Worm (Caenorhabditis elegans) whole organism, L4 larva: ENCODE measurements around the gene nhr-164.

Experiments used
- D1046.2 ChIP-seq: fragments of 200-800 bp; sonication (Bioruptor generic); IDR thresholded peaks from 2 replicates; pipeline ENCODE4 v1.3.6; 2022; ENCODE audit warnings: missing genetic modification characterization, missing compliant biosample characterization
- F26F4.8 ChIP-seq: fragments of 200-800 bp; sonication (Bioruptor generic); conservative IDR thresholded peaks from 2 replicates; pipeline ENCODE4 v1.3.6; 2022; ENCODE audit warnings: missing genetic modification characterization, missing compliant biosample characterization
- F37D6.2 ChIP-seq: sonication (generic microtip); optimal IDR thresholded peaks from 2 replicates; lab custom pipeline; 2016; ENCODE audit warnings: mild to moderate bottlenecking, missing genetic modification characterization, missing compliant biosample characterization
- F49E8.2 ChIP-seq: sonication (generic microtip); optimal IDR thresholded peaks from 2 replicates; lab custom pipeline; 2016; ENCODE audit warnings: missing compliant biosample characterization, mild to moderate bottlenecking, missing genetic modification characterization, borderline replicate concordance
- T20F7.1 ChIP-seq: fragments of 200-800 bp; sonication (Bioruptor generic); optimal IDR thresholded peaks from 2 replicates; lab custom pipeline; 2018; ENCODE audit warnings: mild to moderate bottlenecking, missing genetic modification characterization, missing compliant biosample characterization
- T26A8.4 ChIP-seq: fragments of 200-800 bp; sonication (Bioruptor generic); IDR thresholded peaks from 2 replicates; pipeline ENCODE4 v1.3.6; 2022; ENCODE audit warnings: missing genetic modification characterization, missing compliant biosample characterization
- Y48G9A.11 ChIP-seq: fragments of 200-800 bp; sonication (Bioruptor generic); IDR thresholded peaks from 2 replicates; pipeline ENCODE4 v1.3.6; 2022; ENCODE audit warnings: missing genetic modification reagents, missing genetic modification characterization, missing compliant biosample characterization
- ZK546.5 ChIP-seq, 2 experiments: sonication (generic microtip); optimal IDR thresholded peaks; 2 replicates each; lab custom pipeline; 2017; ENCODE audit warnings: missing biosample characterization in 2 of 2, missing genetic modification characterization in 2 of 2
- aha-1 ChIP-seq: fragments of 150-350 bp; peaks from one replicate; lab custom pipeline; 2014; ENCODE audit warnings: missing biosample characterization, missing genetic modification characterization
- ceh-28 ChIP-seq: fragments of 150-350 bp; optimal IDR thresholded peaks from 2 replicates; lab custom pipeline; 2014; ENCODE audit warnings: missing biosample characterization, missing genetic modification reagents, missing genetic modification characterization
- ceh-62 ChIP-seq: sonication (generic microtip); optimal IDR thresholded peaks from 2 replicates; lab custom pipeline; 2017; ENCODE audit warnings: missing biosample characterization, missing genetic modification characterization
- daf-12 ChIP-seq: fragments of 150-350 bp; optimal IDR thresholded peaks from 2 replicates; lab custom pipeline; 2014; ENCODE audit warnings: missing biosample characterization, missing genetic modification reagents, missing genetic modification characterization
- daf-16 ChIP-seq, 3 experiments: sonication (generic microtip); optimal IDR thresholded peaks; 2 replicates each; lab custom pipeline; 2016 to 2017; ENCODE audit warnings: missing genetic modification characterization in 3 of 3, missing genetic modification reagents in 3 of 3, mild to moderate bottlenecking in 2 of 3, missing compliant biosample characterization in 2 of 3, missing biosample characterization in 1 of 3, moderate library complexity in 1 of 3
- daf-19 ChIP-seq: fragments of 200-800 bp; sonication (Bioruptor generic); conservative IDR thresholded peaks from 2 replicates; pipeline ENCODE4 v1.3.6; 2022; ENCODE audit warnings: missing genetic modification characterization, missing compliant biosample characterization
- dmd-8 ChIP-seq: fragments of 200-800 bp; sonication (Bioruptor generic); IDR thresholded peaks from 2 replicates; pipeline ENCODE4 v1.3.6; 2022; ENCODE audit warnings: missing genetic modification characterization, missing compliant biosample characterization
- duxl-1 ChIP-seq: sonication (generic microtip); optimal IDR thresholded peaks from 2 replicates; lab custom pipeline; 2016; ENCODE audit warnings: mild to moderate bottlenecking, missing genetic modification characterization, moderate library complexity, missing compliant biosample characterization; ENCODE audit not compliant: poor library complexity
- fkh-10 ChIP-seq: fragments of 150-350 bp; optimal IDR thresholded peaks from 2 replicates; lab custom pipeline; 2014; ENCODE audit warnings: missing biosample characterization, missing genetic modification reagents, missing genetic modification characterization
- hif-1 ChIP-seq, 2 experiments: sonication (generic microtip); optimal IDR thresholded peaks; 2 replicates each; lab custom pipeline; 2016 to 2017; ENCODE audit warnings: missing compliant biosample characterization in 2 of 2, missing genetic modification characterization in 2 of 2, missing genetic modification reagents in 2 of 2, missing genotype in 2 of 2, mild to moderate bottlenecking in 1 of 2
- hlh-11 ChIP-seq: fragments of 200-800 bp; sonication (Bioruptor generic); optimal IDR thresholded peaks from 2 replicates; lab custom pipeline; 2018; ENCODE audit warnings: mild to moderate bottlenecking, missing genetic modification characterization, missing compliant biosample characterization
- hlh-30 ChIP-seq: sonication (generic microtip); optimal IDR thresholded peaks from 2 replicates; lab custom pipeline; 2017; ENCODE audit warnings: antibody characterized with exemption, mild to moderate bottlenecking, missing genetic modification characterization, missing compliant biosample characterization; ENCODE audit not compliant: insufficient read depth
- lin-13 ChIP-seq: fragments of 150-350 bp; optimal IDR thresholded peaks from 2 replicates; lab custom pipeline; 2014; ENCODE audit warnings: missing biosample characterization, missing genetic modification reagents, missing genetic modification characterization
- lin-15B ChIP-seq: fragments of 150-350 bp; sonication (generic microtip); optimal IDR thresholded peaks from 3 replicates; lab custom pipeline; 2014; ENCODE audit warnings: missing biosample characterization, missing genetic modification characterization
- lin-29 ChIP-seq: fragments of 200-800 bp; sonication (Bioruptor generic); IDR thresholded peaks from 2 replicates; pipeline ENCODE4 v1.3.6; 2022; ENCODE audit warnings: missing genetic modification reagents, missing genetic modification characterization, missing compliant biosample characterization
- lin-38 ChIP-seq: fragments of 200-800 bp; sonication (Bioruptor generic); IDR thresholded peaks from 2 replicates; pipeline ENCODE4 v1.3.6; 2022; ENCODE audit warnings: missing genetic modification reagents, missing genetic modification characterization, missing compliant biosample characterization
- lir-3 ChIP-seq: sonication (generic microtip); optimal IDR thresholded peaks from 2 replicates; lab custom pipeline; 2016; ENCODE audit warnings: mild to moderate bottlenecking, missing genetic modification characterization, missing compliant biosample characterization
- lsy-2 ChIP-seq, 2 experiments: fragments of 150-350 bp in 1 of 2; sonication (generic microtip) in 1 of 2; optimal IDR thresholded peaks; 2 replicates each; lab custom pipeline; 2014 to 2017; ENCODE audit warnings: missing biosample characterization in 2 of 2, missing genetic modification characterization in 2 of 2
- nhr-102 ChIP-seq: sonication (generic microtip); optimal IDR thresholded peaks from 2 replicates; lab custom pipeline; 2016; ENCODE audit warnings: mild to moderate bottlenecking, missing genetic modification characterization, moderate library complexity, missing compliant biosample characterization
- nhr-11 ChIP-seq: fragments of 150-350 bp; optimal IDR thresholded peaks from 2 replicates; lab custom pipeline; 2014; ENCODE audit warnings: missing biosample characterization, missing genetic modification characterization
- nhr-25 ChIP-seq: sonication (generic microtip); optimal IDR thresholded peaks from 2 replicates; lab custom pipeline; 2017; ENCODE audit warnings: missing genetic modification characterization, mild to moderate bottlenecking, missing compliant biosample characterization, antibody characterized with exemption, moderate library complexity, borderline replicate concordance; ENCODE audit not compliant: insufficient read depth
- nhr-28 ChIP-seq: fragments of 150-350 bp; optimal IDR thresholded peaks from 2 replicates; lab custom pipeline; 2014; ENCODE audit warnings: missing biosample characterization, missing genetic modification characterization
- nhr-41 ChIP-seq: fragments of 200-800 bp; sonication (Bioruptor generic); IDR thresholded peaks from 2 replicates; pipeline ENCODE4 v1.3.6; 2022; ENCODE audit warnings: missing genetic modification reagents, missing genetic modification characterization, missing compliant biosample characterization
- nhr-42 ChIP-seq: fragments of 200-800 bp; sonication (Bioruptor generic); IDR thresholded peaks from 2 replicates; pipeline ENCODE4 v1.3.6; 2022; ENCODE audit warnings: missing genetic modification characterization, missing compliant biosample characterization
- nhr-48 ChIP-seq: sonication (generic microtip); optimal IDR thresholded peaks from 2 replicates; lab custom pipeline; 2016; ENCODE audit warnings: mild to moderate bottlenecking, missing genetic modification characterization, missing compliant biosample characterization
- nhr-6 ChIP-seq: fragments of 150-350 bp; optimal IDR thresholded peaks from 2 replicates; lab custom pipeline; 2014; ENCODE audit warnings: missing biosample characterization, missing genetic modification characterization
- pha-4 ChIP-seq, 2 experiments: fragments of 150-350 bp in 1 of 2; fragments of 200-800 bp in 1 of 2; sonication (Bioruptor generic) in 1 of 2; IDR thresholded peaks in 1 of 2; optimal IDR thresholded peaks in 1 of 2; 2 replicates each; pipeline versions ENCODE4 v1.3.6 to Lab custom; 2014 to 2022; ENCODE audit warnings: missing genetic modification characterization in 2 of 2, missing genetic modification reagents in 2 of 2, missing biosample characterization in 1 of 2, missing compliant biosample characterization in 1 of 2
- pqm-1 ChIP-seq: sonication (generic microtip); optimal IDR thresholded peaks from 2 replicates; lab custom pipeline; 2017; ENCODE audit warnings: missing biosample characterization, missing genetic modification characterization
- spr-1 ChIP-seq: sonication (generic microtip); optimal IDR thresholded peaks from 2 replicates; lab custom pipeline; 2016; ENCODE audit warnings: mild to moderate bottlenecking, missing genetic modification characterization, missing compliant biosample characterization
- unc-130 ChIP-seq: sonication (generic microtip); optimal IDR thresholded peaks from 2 replicates; lab custom pipeline; 2016; ENCODE audit warnings: missing genetic modification reagents, missing genetic modification characterization, missing compliant biosample characterization
- zag-1 ChIP-seq: fragments of 150-350 bp; optimal IDR thresholded peaks from 2 replicates; lab custom pipeline; 2014; ENCODE audit warnings: missing biosample characterization, missing genetic modification characterization
- zip-2 ChIP-seq: fragments of 150-350 bp; optimal IDR thresholded peaks from 2 replicates; lab custom pipeline; 2014; ENCODE audit warnings: missing biosample characterization, missing genetic modification characterization
- ztf-11 ChIP-seq: fragments of 150-350 bp; optimal IDR thresholded peaks from 2 replicates; lab custom pipeline; 2014; ENCODE audit warnings: missing biosample characterization, missing genetic modification characterization

Gene nhr-164

ce11 chrV:15187083-15188057 is 48.2 kb downstream of the nhr-164 start, which contains the start of the genes cyn-7 and bath-36 (continued):
- peak; percentile 71 for TF ChIP-seq nhr-11
- peak; percentile 94 for TF ChIP-seq hlh-11 (tag; lab: Kevin White, UChicago)
- TF ChIP-seq dmd-8 (GFP tag; lab: Robert Waterston, UW) = no peak
- TF ChIP-seq aha-1 = peak; percentile 92
- no peak for TF ChIP-seq F49E8.2 (tag; lab: Kevin White, UChicago)
- TF ChIP-seq nhr-102 (tag; lab: Kevin White, UChicago) = peak; percentile 77
- peak; percentile 75 for TF ChIP-seq nhr-48 (tag; lab: Kevin White, UChicago)
- TF ChIP-seq nhr-25 (tag; lab: Kevin White, UChicago) = peak; percentile 33
- peak; percentile 62 for TF ChIP-seq lin-13 (GFP tag; lab: Kevin White, UChicago)
- TF ChIP-seq unc-130 (GFP tag; lab: Kevin White, UChicago) = no peak
- peak; percentile 18 for TF ChIP-seq zip-2 (tag; lab: Kevin White, UChicago)
- TF ChIP-seq pha-4 (GFP tag; IDR thresholded peaks at IDR 0.05; lab: Robert Waterston, UW) = 0 out of 2 replicates have a peak, but pooled peaks have one; percentile 37
- TF ChIP-seq pha-4 (tag; optimal IDR thresholded peaks at IDR 0.05; lab: Kevin White, UChicago) = peak; percentile 38
- peak; percentile 88 for TF ChIP-seq lin-38 (GFP tag; lab: Robert Waterston, UW)
- TF ChIP-seq fkh-10 (GFP tag; lab: Kevin White, UChicago) = peak; percentile 37
- TF ChIP-seq nhr-42 = 0 out of 2 replicates have a peak, but pooled peaks have one; percentile 39
- TF ChIP-seq lsy-2 (tag; optimal IDR thresholded peaks at IDR 0.05; lab: Kevin White, UChicago) = peak in 1 of 2 experiments; percentile 75
- peak; percentile 94 to 97 for TF ChIP-seq daf-16 (GFP tag; optimal IDR thresholded peaks at IDR 0.05; lab: Kevin White, UChicago)
- TF ChIP-seq daf-16 (tag; optimal IDR thresholded peaks at IDR 0.05; lab: Kevin White, UChicago) = peak; percentile 99
- peak; percentile 68 for TF ChIP-seq T20F7.1 (GFP tag; lab: Kevin White, UChicago)
- no peak for TF ChIP-seq ztf-11
- no peak for TF ChIP-seq lin-15B
- TF ChIP-seq nhr-41 (GFP tag; lab: Robert Waterston, UW) = no peak
- no peak for TF ChIP-seq daf-12
- peak; percentile 97 for TF ChIP-seq nhr-28 (tag; lab: Kevin White, UChicago)
- no peak for TF ChIP-seq ceh-28 (tag; lab: Kevin White, UChicago)
- TF ChIP-seq F26F4.8 (GFP tag; lab: Robert Waterston, UW) = no peak
- peak; percentile 22 for TF ChIP-seq spr-1 (tag; lab: Kevin White, UChicago)
- TF ChIP-seq D1046.2 (GFP tag; lab: Robert Waterston, UW) = no peak
- TF ChIP-seq daf-19 (GFP tag; lab: Robert Waterston, UW) = no peak
- TF ChIP-seq lir-3 (tag; lab: Kevin White, UChicago) = no peak
- TF ChIP-seq hlh-30 (tag; lab: Kevin White, UChicago) = peak; percentile 20
- peak; percentile 37 for TF ChIP-seq duxl-1 (tag; lab: Kevin White, UChicago)
- TF ChIP-seq hif-1 (tag; optimal IDR thresholded peaks at IDR 0.05; lab: Kevin White, UChicago) = peak in 1 of 2 experiments; percentile 29
- TF ChIP-seq pqm-1 = peak; percentile 51
- TF ChIP-seq lin-29 (GFP tag; lab: Robert Waterston, UW) = no peak
- peak; percentile 24 for TF ChIP-seq F37D6.2 (tag; lab: Kevin White, UChicago)
- peak; percentile 74 for TF ChIP-seq nhr-6 (tag; lab: Kevin White, UChicago)
- TF ChIP-seq Y48G9A.11 (GFP tag; lab: Robert Waterston, UW) = no peak
- no peak for TF ChIP-seq ceh-62 (tag; lab: Kevin White, UChicago)
- TF ChIP-seq ZK546.5 (tag; optimal IDR thresholded peaks at IDR 0.05; lab: Kevin White, UChicago) = no peak
- no peak for TF ChIP-seq zag-1 (tag; lab: Kevin White, UChicago)
- TF ChIP-seq T26A8.4 (GFP tag; lab: Robert Waterston, UW) = peak; percentile 75
